1 fruit fly cellular context compared by ENCODE assay signal in the genomic region with DNA sequence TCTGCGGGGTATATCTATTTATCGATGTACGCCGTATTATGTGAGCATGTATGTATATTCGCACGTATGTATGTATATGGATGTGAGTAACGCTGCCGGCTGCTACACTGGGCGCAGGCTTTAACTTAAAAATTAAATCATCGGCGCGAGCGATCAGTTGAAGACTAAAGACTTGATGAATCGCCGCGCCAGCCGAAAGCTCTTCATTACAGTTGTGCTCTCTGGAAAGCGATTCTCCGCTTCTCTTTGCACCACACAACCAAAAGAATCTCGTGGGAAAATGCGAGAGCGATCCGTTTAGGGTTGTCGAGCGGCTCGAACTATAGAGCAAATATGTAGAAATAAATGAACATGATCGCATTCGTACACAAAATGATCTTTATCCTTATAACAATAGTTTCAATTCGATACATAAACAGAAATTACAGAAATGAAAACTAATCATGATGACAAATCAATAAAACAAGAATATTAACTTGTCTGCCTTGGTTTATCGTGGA.
TF ChIP-seq lines count a peak whose summit lies in the region.

Gene CG13124, minus strand, starts transcription at position 166 of the 500 bp plus-strand sequence.

TF ChIP-seq in whole organism, embryonic, 481 proteins besides CTCF, POLR2A, EP300 and RAD21 (continued from another document and continues in another):
- TF ChIP-seq CG12659 (GFP tag; optimal IDR thresholded peaks at IDR 0.05; lab: Kevin White, UChicago) (peak; percentile 20), CG7372 (GFP tag; IDR thresholded peaks at IDR 0.05; lab: Robert Waterston, UW) (0 out of 2 replicates have a peak, but pooled peaks have one; percentile 26), CG15269 (tag; optimal IDR thresholded peaks at IDR 0.05; lab: Kevin White, UChicago) (peak; percentile 44), CG34224 (GFP tag; IDR thresholded peaks at IDR 0.05; lab: Robert Waterston, UW; ENCODE audit: partially characterized antibody) (no peak; the same call in 2 of the 3 replicates), dan (GFP tag; IDR thresholded peaks at IDR 0.05; lab: Robert Waterston, UW) (no peak), pita (GFP tag; optimal IDR thresholded peaks at IDR 0.05; lab: Kevin White, UChicago) (no peak), CG11085 (GFP tag; IDR thresholded peaks at IDR 0.05; lab: Robert Waterston, UW) (no peak), sens (GFP tag; lab: Kevin White, UChicago) (peak; percentile 84), CG6175 (GFP tag; IDR thresholded peaks at IDR 0.05; lab: Robert Waterston, UW) (no peak), CG2202 (tag; optimal IDR thresholded peaks at IDR 0.05; lab: Kevin White, UChicago) (no peak), sim (GFP tag; IDR thresholded peaks at IDR 0.05; lab: Robert Waterston, UW) (no peak), esg (GFP tag; conservative IDR thresholded peaks at IDR 0.05; lab: Robert Waterston, UW) (no peak), CG5180 (GFP tag; optimal IDR thresholded peaks at IDR 0.05; lab: Kevin White, UChicago) (no peak), unc-4 (GFP tag; IDR thresholded peaks at IDR 0.05; lab: Robert Waterston, UW; ENCODE audit: partially characterized antibody) (0 out of 2 replicates have a peak, but pooled peaks have one; percentile 29), mam (GFP tag; optimal IDR thresholded peaks at IDR 0.05; lab: Kevin White, UChicago) (peak; percentile 8), gsb (GFP tag; IDR thresholded peaks at IDR 0.05; lab: Robert Waterston, UW) (peak; percentile 7; the same call in 1 of the 2 replicates), Xbp1 (GFP tag; optimal IDR thresholded peaks at IDR 0.05; lab: Kevin White, UChicago) (no peak), BtbVII (GFP tag; optimal IDR thresholded peaks at IDR 0.05; lab: Kevin White, UChicago) (peak; percentile 60), CG14014 (GFP tag; IDR thresholded peaks at IDR 0.05; lab: Robert Waterston, UW) (peak; percentile 24; the same call in 1 of the 2 replicates), CG32767 (GFP tag; IDR thresholded peaks at IDR 0.05; lab: Robert Waterston, UW) (0 out of 2 replicates have a peak, but pooled peaks have one; percentile 14), CG14441 (GFP tag; IDR thresholded peaks at IDR 0.05; lab: Robert Waterston, UW) (no peak), ash1 (GFP tag; optimal IDR thresholded peaks at IDR 0.05; lab: Kevin White, UChicago) (no peak), Bgb (GFP tag; IDR thresholded peaks at IDR 0.05; lab: Robert Waterston, UW; ENCODE audit: partially characterized antibody) (0 out of 2 replicates have a peak, but pooled peaks have one; percentile 16), CG13894 (tag; optimal IDR thresholded peaks at IDR 0.05; lab: Kevin White, UChicago) (peak; percentile 50), CG13123 (GFP tag; optimal IDR thresholded peaks at IDR 0.05; lab: Kevin White, UChicago) (no peak), CG18764 (GFP tag; optimal IDR thresholded peaks at IDR 0.05; lab: Kevin White, UChicago) (no peak), unpg (GFP tag; optimal IDR thresholded peaks at IDR 0.05; lab: Kevin White, UChicago) (peak; percentile 32), sc (optimal IDR thresholded peaks at IDR 0.05; lab: Kevin White, UChicago) (no peak), sc (GFP tag; optimal IDR thresholded peaks at IDR 0.05; lab: Kevin White, UChicago) (no peak), kay (GFP tag; optimal IDR thresholded peaks at IDR 0.05; lab: Kevin White, UChicago) (peak; percentile 43), CG4404 (GFP tag; IDR thresholded peaks at IDR 0.05; lab: Robert Waterston, UW) (no peak), CG11696 (GFP tag; IDR thresholded peaks at IDR 0.05; lab: Robert Waterston, UW) (no peak), dysf (GFP tag; IDR thresholded peaks at IDR 0.05; lab: Robert Waterston, UW) (peak; percentile 43; the same call in 2 of the 3 replicates), CG6765 (GFP tag; optimal IDR thresholded peaks at IDR 0.05; lab: Kevin White, UChicago) (peak; percentile 54), so (GFP tag; IDR thresholded peaks at IDR 0.05; lab: Robert Waterston, UW) (peak; percentile 61; the same call in 1 of the 3 replicates), Fer1 (GFP tag; optimal IDR thresholded peaks at IDR 0.05; lab: Kevin White, UChicago) (peak; percentile 39), CkIIα-i1 (GFP tag; IDR thresholded peaks at IDR 0.05; lab: Robert Waterston, UW) (no peak), CG9797 (GFP tag; optimal IDR thresholded peaks at IDR 0.05; lab: Kevin White, UChicago) (no peak), dati (GFP tag; IDR thresholded peaks at IDR 0.05; lab: Robert Waterston, UW) (no peak), shn (GFP tag; optimal IDR thresholded peaks at IDR 0.05; lab: Kevin White, UChicago) (no peak), Nf-YC (tag; optimal IDR thresholded peaks at IDR 0.05; lab: Kevin White, UChicago) (peak; percentile 10), zfh2 (GFP tag; optimal IDR thresholded peaks at IDR 0.05; lab: Kevin White, UChicago) (no peak), ap (GFP tag; IDR thresholded peaks at IDR 0.05; lab: Robert Waterston, UW) (0 out of 2 replicates have a peak, but pooled peaks have one; percentile 22), Med (GFP tag; lab: Kevin White, UChicago) (peak; percentile 34), CG17359 (tag; optimal IDR thresholded peaks at IDR 0.05; lab: Kevin White, UChicago) (no peak), gem (tag; optimal IDR thresholded peaks at IDR 0.05; lab: Kevin White, UChicago) (peak; percentile 37), CG13296 (GFP tag; optimal IDR thresholded peaks at IDR 0.05; lab: Kevin White, UChicago) (peak; percentile 3), abd-A (tag; optimal IDR thresholded peaks at IDR 0.05; lab: Kevin White, UChicago) (no peak), zen2 (GFP tag; IDR thresholded peaks at IDR 0.05; lab: Robert Waterston, UW; ENCODE audit: partially characterized antibody) (no peak), ato (GFP tag; IDR thresholded peaks at IDR 0.05; lab: Robert Waterston, UW; ENCODE audit: partially characterized antibody) (no peak), Ets97D (GFP tag; optimal IDR thresholded peaks at IDR 0.05; lab: Kevin White, UChicago) (no peak), ATbp (GFP tag; optimal IDR thresholded peaks at IDR 0.05; lab: Kevin White, UChicago) (peak; percentile 16), PHDP (tag; optimal IDR thresholded peaks at IDR 0.05; lab: Kevin White, UChicago) (peak; percentile 50), CG12769 (tag; optimal IDR thresholded peaks at IDR 0.05; lab: Kevin White, UChicago) (peak; percentile 53), CG15011 (GFP tag; optimal IDR thresholded peaks at IDR 0.05; lab: Kevin White, UChicago) (no peak), bab2 (GFP tag; optimal IDR thresholded peaks at IDR 0.05; lab: Kevin White, UChicago) (no peak), tx (GFP tag; optimal IDR thresholded peaks at IDR 0.05; lab: Kevin White, UChicago) (no peak), CG17328 (GFP tag; IDR thresholded peaks at IDR 0.05; lab: Robert Waterston, UW) (peak; percentile 38; the same call in 1 of the 2 replicates), CG33557 (GFP tag; optimal IDR thresholded peaks at IDR 0.05; lab: Kevin White, UChicago) (no peak), Atf6 (GFP tag; IDR thresholded peaks at IDR 0.05; lab: Robert Waterston, UW) (peak; percentile 59), jumu (GFP tag; optimal IDR thresholded peaks at IDR 0.05; lab: Kevin White, UChicago) (no peak), Dip3 (GFP tag; optimal IDR thresholded peaks at IDR 0.05; lab: Kevin White, UChicago) (no peak), wek (GFP tag; optimal IDR thresholded peaks at IDR 0.05; lab: Kevin White, UChicago) (peak; percentile 21), Myb (GFP tag; optimal IDR thresholded peaks at IDR 0.05; lab: Kevin White, UChicago) (no peak), CG10565 (GFP tag; optimal IDR thresholded peaks at IDR 0.05; lab: Kevin White, UChicago) (no peak), CG10147 (GFP tag; optimal IDR thresholded peaks at IDR 0.05; lab: Kevin White, UChicago) (no peak), hth (optimal IDR thresholded peaks at IDR 0.05; lab: Kevin White, UChicago) (no peak), salm (tag; optimal IDR thresholded peaks at IDR 0.05; lab: Kevin White, UChicago) (peak; percentile 16), B-H2 (GFP tag; optimal IDR thresholded peaks at IDR 0.05; lab: Kevin White, UChicago) (peak; percentile 17), Ravus (GFP tag; IDR thresholded peaks at IDR 0.05; lab: Robert Waterston, UW) (no peak), CG31365 (tag; optimal IDR thresholded peaks at IDR 0.05; lab: Kevin White, UChicago) (peak; percentile 40), CG12391 (tag; optimal IDR thresholded peaks at IDR 0.05; lab: Kevin White, UChicago) (peak; percentile 5), Dad (GFP tag; optimal IDR thresholded peaks at IDR 0.05; lab: Kevin White, UChicago) (no peak), sima (GFP tag; optimal IDR thresholded peaks at IDR 0.05; lab: Kevin White, UChicago) (no peak), CG11560 (tag; IDR thresholded peaks at IDR 0.05; lab: Robert Waterston, UW) (no peak), CG10462 (GFP tag; optimal IDR thresholded peaks at IDR 0.05; lab: Kevin White, UChicago) (no peak), CG7839 (tag; optimal IDR thresholded peaks at IDR 0.05; lab: Kevin White, UChicago) (peak; percentile 24), odd (GFP tag; optimal IDR thresholded peaks at IDR 0.05; lab: Kevin White, UChicago) (no peak), Hey (tag; optimal IDR thresholded peaks at IDR 0.05; lab: Kevin White, UChicago) (no peak), Trl (optimal IDR thresholded peaks at IDR 0.05; lab: Kevin White, UChicago) (peak; percentile 55 to 84), Trl (GFP tag; optimal IDR thresholded peaks at IDR 0.05; lab: Kevin White, UChicago) (no peak), Hmr (GFP tag; optimal IDR thresholded peaks at IDR 0.05; lab: Kevin White, UChicago) (peak; percentile 55), Lhr (GFP tag; optimal IDR thresholded peaks at IDR 0.05; lab: Kevin White, UChicago) (no peak), CG12236 (GFP tag; optimal IDR thresholded peaks at IDR 0.05; lab: Kevin White, UChicago) (no peak), pros (GFP tag; optimal IDR thresholded peaks at IDR 0.05; lab: Kevin White, UChicago) (no peak), hkb (optimal IDR thresholded peaks at IDR 0.05; lab: Kevin White, UChicago) (no peak), hkb (GFP tag; IDR thresholded peaks at IDR 0.05; lab: Robert Waterston, UW) (peak; percentile 24), Abd-B (GFP tag; optimal IDR thresholded peaks at IDR 0.05; lab: Kevin White, UChicago) (no peak), CG11695 (GFP tag; IDR thresholded peaks at IDR 0.05; lab: Robert Waterston, UW) (peak; percentile 23; the same call in 1 of the 3 replicates), Opbp (GFP tag; IDR thresholded peaks at IDR 0.05; lab: Robert Waterston, UW; ENCODE audit: partially characterized antibody) (no peak), lbe (GFP tag; optimal IDR thresholded peaks at IDR 0.05; lab: Kevin White, UChicago) (no peak), nau (GFP tag; optimal IDR thresholded peaks at IDR 0.05; lab: Kevin White, UChicago) (no peak), CG10267 (tag; optimal IDR thresholded peaks at IDR 0.05; lab: Kevin White, UChicago) (peak; percentile 0), CG31224 (GFP tag; IDR thresholded peaks at IDR 0.05; lab: Robert Waterston, UW) (no peak), CG17568 (GFP tag; optimal IDR thresholded peaks at IDR 0.05; lab: Kevin White, UChicago) (peak; percentile 50), vvl (GFP tag; IDR thresholded peaks at IDR 0.05; lab: Robert Waterston, UW) (no peak; the same call in none of the 2 replicates), ttk (GFP tag; IDR thresholded peaks at IDR 0.05; lab: Robert Waterston, UW) (no peak), CG13624 (GFP tag; optimal IDR thresholded peaks at IDR 0.05; lab: Kevin White, UChicago) (peak; percentile 22), Pdp1 (GFP tag; optimal IDR thresholded peaks at IDR 0.05; lab: Kevin White, UChicago) (peak in 1 of 2 experiments; percentile 60), her (GFP tag; optimal IDR thresholded peaks at IDR 0.05; lab: Kevin White, UChicago) (peak; percentile 21), CG18599 (GFP tag; optimal IDR thresholded peaks at IDR 0.05; lab: Kevin White, UChicago) (peak; percentile 43), Hr51 (GFP tag; optimal IDR thresholded peaks at IDR 0.05; lab: Kevin White, UChicago) (peak in 1 of 2 experiments; percentile 27), Sox102F (GFP tag; optimal IDR thresholded peaks at IDR 0.05; lab: Kevin White, UChicago) (peak; percentile 4), CG34376 (GFP tag; optimal IDR thresholded peaks at IDR 0.05; lab: Kevin White, UChicago) (peak; percentile 62), rib (GFP tag; IDR thresholded peaks at IDR 0.05; lab: Robert Waterston, UW) (peak; percentile 56; the same call in 1 of the 2 replicates), lov (optimal IDR thresholded peaks at IDR 0.05; lab: Kevin White, UChicago) (no peak), lov (GFP tag; IDR thresholded peaks at IDR 0.05; lab: Robert Waterston, UW) (no peak), Sin3A (optimal IDR thresholded peaks at IDR 0.05; lab: Kevin White, UChicago) (no peak), CG1233 (GFP tag; optimal IDR thresholded peaks at IDR 0.05; lab: Kevin White, UChicago) (no peak), CG12155 (GFP tag; optimal IDR thresholded peaks at IDR 0.05; lab: Kevin White, UChicago) (no peak), Camta (GFP tag; optimal IDR thresholded peaks at IDR 0.05; lab: Kevin White, UChicago) (no peak), Dfd (GFP tag; optimal IDR thresholded peaks at IDR 0.05; lab: Kevin White, UChicago) (no peak), CrebB (tag; optimal IDR thresholded peaks at IDR 0.05; lab: Kevin White, UChicago) (peak; percentile 44), HmgZ (tag; optimal IDR thresholded peaks at IDR 0.05; lab: Kevin White, UChicago) (peak; percentile 0), oc (tag; optimal IDR thresholded peaks at IDR 0.05; lab: Kevin White, UChicago) (no peak), CG14050 (GFP tag; IDR thresholded peaks at IDR 0.05; lab: Robert Waterston, UW) (no peak), CG10543 (GFP tag; optimal IDR thresholded peaks at IDR 0.05; lab: Kevin White, UChicago) (peak; percentile 61), maf-S (GFP tag; optimal IDR thresholded peaks at IDR 0.05; lab: Kevin White, UChicago) (no peak), nom (GFP tag; optimal IDR thresholded peaks at IDR 0.05; lab: Kevin White, UChicago) (peak; percentile 61), cg (GFP tag; optimal IDR thresholded peaks at IDR 0.05; lab: Kevin White, UChicago) (peak; percentile 46), CG15479 (GFP tag; optimal IDR thresholded peaks at IDR 0.05; lab: Kevin White, UChicago) (no peak), HHEX (GFP tag; optimal IDR thresholded peaks at IDR 0.05; lab: Kevin White, UChicago) (no peak), ham (GFP tag; IDR thresholded peaks at IDR 0.05; lab: Robert Waterston, UW) (no peak), CG2712 (tag; optimal IDR thresholded peaks at IDR 0.05; lab: Kevin White, UChicago) (no peak), CHES-1-like (GFP tag; optimal IDR thresholded peaks at IDR 0.05; lab: Kevin White, UChicago) (no peak), CG17186 (GFP tag; optimal IDR thresholded peaks at IDR 0.05; lab: Kevin White, UChicago) (no peak), jing (GFP tag; optimal IDR thresholded peaks at IDR 0.05; lab: Kevin White, UChicago) (no peak)
